Worm (Caenorhabditis elegans) whole organism, L1 larva: ENCODE results near the gene Y54G2A.49.

Experiments
- C34B4.2 ChIP-seq: sonication (generic microtip); optimal IDR thresholded peaks from 2 replicates; lab custom pipeline; 2017; ENCODE audit warnings: mild to moderate bottlenecking, missing genetic modification characterization, missing compliant biosample characterization
- ama-1 ChIP-seq: fragments of 150-350 bp; optimal IDR thresholded peaks from 2 replicates; lab custom pipeline; 2014
- blmp-1 ChIP-seq: fragments of 150-350 bp; optimal IDR thresholded peaks from 2 replicates; lab custom pipeline; 2014; ENCODE audit warnings: missing biosample characterization, missing genetic modification characterization
- dpl-1 ChIP-seq, 3 experiments: fragments of 150-350 bp in 2 of 3; sonication (generic microtip) in 1 of 3; optimal IDR thresholded peaks; 2 replicates each; lab custom pipeline; 2014 to 2017; ENCODE audit warnings: missing biosample characterization in 3 of 3, missing genetic modification characterization in 3 of 3, missing genetic modification reagents in 3 of 3
- egl-13 ChIP-seq: sonication (generic microtip); optimal IDR thresholded peaks from 2 replicates; lab custom pipeline; 2016; ENCODE audit warnings: missing genotype, missing genetic modification reagents, missing genetic modification characterization, missing compliant biosample characterization
- nhr-11 ChIP-seq: fragments of 150-350 bp; optimal IDR thresholded peaks from 2 replicates; lab custom pipeline; 2014; ENCODE audit warnings: missing biosample characterization, missing genetic modification characterization
- sox-4 ChIP-seq: sonication (generic microtip); optimal IDR thresholded peaks from 2 replicates; lab custom pipeline; 2016; ENCODE audit warnings: missing genetic modification characterization, missing compliant biosample characterization
- unc-86 ChIP-seq: sonication (generic microtip); optimal IDR thresholded peaks from 2 replicates; lab custom pipeline; 2016; ENCODE audit warnings: missing genetic modification characterization, missing compliant biosample characterization
- zag-1 ChIP-seq: fragments of 150-350 bp; optimal IDR thresholded peaks from 2 replicates; lab custom pipeline; 2014; ENCODE audit warnings: missing biosample characterization, missing genetic modification characterization

DNA sequence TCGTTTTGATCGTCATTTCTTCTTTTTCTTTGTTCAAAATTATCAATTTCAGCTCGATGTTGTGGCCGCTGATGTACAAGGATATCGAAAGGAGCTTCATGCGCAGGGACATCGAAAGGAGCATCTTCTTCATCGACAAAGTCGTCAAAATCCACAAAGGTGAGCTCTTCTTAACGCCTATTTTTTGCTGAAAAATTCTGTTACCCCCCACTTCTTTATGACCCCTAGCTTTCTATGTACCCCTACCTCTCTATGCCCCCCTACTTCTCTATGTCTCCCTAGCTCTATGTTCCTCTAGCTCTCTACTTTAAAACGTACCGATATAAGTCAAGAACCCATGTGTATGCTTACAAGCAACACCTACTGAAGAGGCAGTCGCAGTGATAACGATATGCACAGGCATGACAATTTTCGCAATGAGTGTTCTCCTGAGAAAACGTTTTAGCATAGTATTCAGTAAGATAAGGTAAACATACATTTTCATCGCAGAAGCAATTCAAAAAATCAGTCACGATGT, 44.6 kb upstream of the Y54G2A.49 start, which contains the start of gene Y54G2A.36:
- no peak for TF ChIP-seq zag-1 (tag; lab: Kevin White, UChicago)
- no peak for TF ChIP-seq unc-86 (tag; lab: Kevin White, UChicago)
- TF ChIP-seq C34B4.2 (tag; lab: Kevin White, UChicago), result no peak
- TF ChIP-seq dpl-1 (GFP tag; optimal IDR thresholded peaks at IDR 0.05; lab: Kevin White, UChicago), result no peak
- TF ChIP-seq egl-13 (tag; lab: Kevin White, UChicago), result no peak
- no peak for TF ChIP-seq ama-1 (lab: Kevin White, UChicago)
- no peak for TF ChIP-seq nhr-11 (tag; lab: Kevin White, UChicago)
- no peak for TF ChIP-seq sox-4 (tag; lab: Kevin White, UChicago)
- TF ChIP-seq blmp-1, result no peak
